Fruit fly (Drosophila melanogaster) Kc167 (cell line): ENCODE data around the gene TyrR.

Experiments used
- Myc ChIP-seq: fragments of >200 bp; optimal IDR thresholded peaks from 2 replicates; lab custom pipeline; 2017; ENCODE audit warnings: missing external identifiers
- psq ChIP-seq: fragments of >200 bp; optimal IDR thresholded peaks from 2 replicates; lab custom pipeline; 2017; ENCODE audit warnings: missing external identifiers
- ttk ChIP-seq: sonication (Bioruptor generic); optimal IDR thresholded peaks from 2 replicates; lab custom pipeline; 2017; ENCODE audit warnings: missing external identifiers

DNA sequence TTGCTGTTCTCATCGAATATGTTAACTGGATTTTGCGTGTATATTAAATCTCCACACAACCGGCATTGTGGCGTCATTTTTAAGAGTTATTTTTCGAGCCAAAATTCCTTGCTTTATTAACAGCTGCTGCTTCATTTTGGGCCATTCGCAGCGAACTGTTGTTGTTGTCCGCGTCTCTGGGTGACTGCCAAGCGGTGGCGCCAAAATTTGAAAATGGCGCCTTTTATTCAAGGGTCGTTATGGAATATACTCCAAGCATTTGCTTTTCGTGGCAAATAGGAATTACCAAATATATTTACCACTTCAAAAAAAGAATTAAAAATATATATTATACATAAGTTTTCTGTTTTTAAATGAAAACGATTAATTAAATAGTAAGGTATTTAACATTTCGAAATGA, 42.1 kb upstream of the TyrR start, which contains the start of gene Nnk:
- TF ChIP-seq psq (lab: Kevin White, UChicago) (no peak), Myc (no peak), ttk (no peak)
